Fruit fly (Drosophila melanogaster): ENCODE data around the gene CG3792.

CG3792 gene

dm6 chr2L:4945300-4945699, 31.8 kb upstream of the CG3792 start, which contains the start of the genes mRpL24 and betaggt-I (continued):
- TF ChIP-seq cyc (GFP tag; optimal IDR thresholded peaks at IDR 0.05) (peak; percentile 95), dsx (GFP tag; optimal IDR thresholded peaks at IDR 0.05; ENCODE audit: poor library complexity, severe bottlenecking) (peak; percentile 97), Hr4 (GFP tag; optimal IDR thresholded peaks at IDR 0.05) (peak; percentile 95), CG31627 (GFP tag; optimal IDR thresholded peaks at IDR 0.05) (peak; percentile 95), eg (GFP tag; IDR thresholded peaks at IDR 0.05) (peak; percentile 99), Sox14 (GFP tag; optimal IDR thresholded peaks at IDR 0.05) (peak; percentile 96), Eip78C (GFP tag) (peak; percentile 99), fkh (GFP tag; optimal IDR thresholded peaks at IDR 0.05) (peak; percentile 87)

DNA sequence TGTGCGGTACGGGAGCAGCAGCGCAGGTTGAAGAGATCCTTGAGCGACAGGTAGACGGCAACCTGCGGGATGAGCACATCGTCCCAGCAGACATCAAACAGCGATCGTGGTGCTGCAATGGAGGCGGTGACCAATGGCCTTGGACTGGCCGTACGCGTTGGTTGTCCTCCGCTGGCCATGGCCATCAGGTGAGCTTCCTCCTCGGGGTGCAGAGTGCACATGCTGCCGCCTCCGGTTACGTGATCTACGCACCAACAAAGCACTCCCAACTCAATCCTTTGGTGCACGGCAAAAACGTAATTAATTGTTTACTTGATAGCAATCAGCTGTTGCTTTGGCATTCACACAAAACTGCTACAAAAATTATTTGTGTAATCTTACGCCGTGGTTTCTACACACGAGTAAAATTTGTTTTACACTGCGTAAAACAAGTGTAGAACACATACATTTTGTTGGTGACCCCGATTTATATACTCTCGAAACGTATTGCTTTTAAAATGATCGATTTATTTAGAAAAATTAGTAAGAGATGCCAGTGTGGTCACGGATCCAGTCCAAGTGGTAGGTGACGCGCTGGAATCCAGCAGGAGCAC, 27.6 kb upstream of the CG3792 start, which contains the start of gene jet:
Gene jet, minus strand, starts transcription at position 332 of the 593 bp plus-strand sequence.
- TF ChIP-seq OdsH (GFP tag; optimal IDR thresholded peaks at IDR 0.05), result no peak
- TF ChIP-seq Sox102F (GFP tag; optimal IDR thresholded peaks at IDR 0.05), result no peak
- TF ChIP-seq CG8319 (GFP tag; optimal IDR thresholded peaks at IDR 0.05), result peak; percentile 91
- no peak for TF ChIP-seq CG10631 (GFP tag; optimal IDR thresholded peaks at IDR 0.05)
- TF ChIP-seq CG15336 (GFP tag; IDR thresholded peaks at IDR 0.05), result no peak
- peak; percentile 63 for TF ChIP-seq fkh (GFP tag; optimal IDR thresholded peaks at IDR 0.05)
- no peak for TF ChIP-seq CG10669 (GFP tag; optimal IDR thresholded peaks at IDR 0.05)
- TF ChIP-seq CG6808 (GFP tag; optimal IDR thresholded peaks at IDR 0.05), result no peak
- TF ChIP-seq vri (GFP tag; optimal IDR thresholded peaks at IDR 0.05), result no peak
- no peak for TF ChIP-seq svp (GFP tag)

- TF ChIP-seq Blimp-1 (GFP tag; optimal IDR thresholded peaks at IDR 0.05) (no peak), spab (GFP tag; optimal IDR thresholded peaks at IDR 0.05) (no peak), CG6792 (GFP tag; optimal IDR thresholded peaks at IDR 0.05) (no peak), CG3032 (tag; optimal IDR thresholded peaks at IDR 0.05) (no peak), Eip75B (GFP tag; optimal IDR thresholded peaks at IDR 0.05) (no peak), CG3919 (GFP tag; optimal IDR thresholded peaks at IDR 0.05) (no peak), CG8632 (GFP tag; optimal IDR thresholded peaks at IDR 0.05) (no peak), CG11902 (GFP tag; optimal IDR thresholded peaks at IDR 0.05) (no peak), Gug (GFP tag; IDR thresholded peaks at IDR 0.05) (no peak), eg (GFP tag; IDR thresholded peaks at IDR 0.05) (no peak)
Measured at dm6 chr2L:4950667-4951066, 26.4 kb upstream of the CG3792 start, which contains the start of gene Jon25Biii. TSS of gene Jon25Biii (minus strand) at chr2L:4950767.

DNA sequence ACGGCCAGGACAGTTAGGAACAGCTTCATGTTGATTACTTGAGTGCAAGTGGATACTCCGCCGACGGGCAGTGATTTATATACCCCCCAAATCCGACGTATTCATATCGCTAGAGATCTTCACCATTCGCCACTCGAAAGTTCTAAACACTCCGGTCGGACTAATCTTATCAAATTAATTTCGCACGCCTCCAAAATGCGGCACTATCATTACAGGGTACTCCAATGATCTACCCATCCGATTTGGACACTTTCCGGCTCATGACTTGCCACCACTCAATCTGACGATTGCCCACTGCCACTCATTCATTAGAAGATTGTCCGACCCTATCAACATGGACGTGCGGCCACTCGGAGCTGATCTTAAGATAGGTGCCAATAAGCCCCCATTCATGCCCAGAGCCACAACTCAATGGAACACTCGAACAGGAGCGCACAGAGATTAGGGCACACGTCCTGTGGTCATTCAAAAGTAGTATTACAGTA, 24.0 kb upstream of the CG3792 start, which contains the start of gene Jon25Bii:
Gene Jon25Bii, minus strand, starts transcription at position 51 of the 485 bp plus-strand sequence.
- TF ChIP-seq net (GFP tag; optimal IDR thresholded peaks at IDR 0.05), result no peak
- no peak for TF ChIP-seq CG7368 (GFP tag; optimal IDR thresholded peaks at IDR 0.05)
- no peak for TF ChIP-seq CG8119 (GFP tag; IDR thresholded peaks at IDR 0.05)
- TF ChIP-seq dsx (GFP tag; optimal IDR thresholded peaks at IDR 0.05; ENCODE audit: poor library complexity, severe bottlenecking), result no peak
- no peak for TF ChIP-seq ss (GFP tag; optimal IDR thresholded peaks at IDR 0.05)
- no peak for TF ChIP-seq dac (GFP tag; optimal IDR thresholded peaks at IDR 0.05)
- no peak for TF ChIP-seq CG6276 (GFP tag; optimal IDR thresholded peaks at IDR 0.05)
- no peak for TF ChIP-seq CG11902 (GFP tag; optimal IDR thresholded peaks at IDR 0.05)
- TF ChIP-seq CG9139 (GFP tag; optimal IDR thresholded peaks at IDR 0.05), result no peak
- TF ChIP-seq Eip75B (GFP tag; optimal IDR thresholded peaks at IDR 0.05), result no peak

All from whole organism, prepupa.